Fruit fly (Drosophila melanogaster): ENCODE data around the gene CG14285.

CG14285 gene

dm6 chr3R:18987428-18988416, 37.2 kb upstream of the CG14285 start (continued):
- TF ChIP-seq Bgb (GFP tag; IDR thresholded peaks at IDR 0.05; ENCODE audit: partially characterized antibody) (no peak), CG12744 (GFP tag; optimal IDR thresholded peaks at IDR 0.05) (peak; percentile 4), ara (GFP tag; IDR thresholded peaks at IDR 0.05) (0 out of 2 replicates have a peak, but pooled peaks have one; percentile 22), CG17359 (tag; optimal IDR thresholded peaks at IDR 0.05) (peak; percentile 41), sens (GFP tag) (peak; percentile 39), CG1602 (GFP tag; optimal IDR thresholded peaks at IDR 0.05) (peak; percentile 3), CG15011 (GFP tag; optimal IDR thresholded peaks at IDR 0.05) (no peak), pita (GFP tag; optimal IDR thresholded peaks at IDR 0.05) (no peak), Sox100B (GFP tag; optimal IDR thresholded peaks at IDR 0.05) (peak; percentile 41), CG7271 (tag; optimal IDR thresholded peaks at IDR 0.05) (no peak), CG2202 (tag; optimal IDR thresholded peaks at IDR 0.05) (peak; percentile 8), ind (GFP tag; optimal IDR thresholded peaks at IDR 0.05) (peak; percentile 33), CG14441 (GFP tag; IDR thresholded peaks at IDR 0.05) (0 out of 2 replicates have a peak, but pooled peaks have one; percentile 21), slbo (GFP tag; IDR thresholded peaks at IDR 0.05) (no peak), CG14710 (tag; optimal IDR thresholded peaks at IDR 0.05) (peak; percentile 35), Mrtf (GFP tag; IDR thresholded peaks at IDR 0.05) (no peak), Meics (GFP tag; optimal IDR thresholded peaks at IDR 0.05) (peak; percentile 36), CG9727 (GFP tag; optimal IDR thresholded peaks at IDR 0.05) (peak; percentile 5), Asciz (GFP tag; optimal IDR thresholded peaks at IDR 0.05) (peak; percentile 3), org-1 (GFP tag; optimal IDR thresholded peaks at IDR 0.05) (no peak), sc (optimal IDR thresholded peaks at IDR 0.05) (no peak), sc (GFP tag; optimal IDR thresholded peaks at IDR 0.05) (peak; percentile 20), ewg (GFP tag; optimal IDR thresholded peaks at IDR 0.05) (peak; percentile 2), CG6254 (GFP tag; optimal IDR thresholded peaks at IDR 0.05) (no peak), Dfd (GFP tag; optimal IDR thresholded peaks at IDR 0.05) (no peak), CG30431 (GFP tag; optimal IDR thresholded peaks at IDR 0.05) (no peak), D19A (tag; optimal IDR thresholded peaks at IDR 0.05) (peak; percentile 53), CG17361 (GFP tag; IDR thresholded peaks at IDR 0.05) (0 out of 3 replicates have a peak, but pooled peaks have one; percentile 25), en (GFP tag; optimal IDR thresholded peaks at IDR 0.05) (no peak), sim (GFP tag; IDR thresholded peaks at IDR 0.05) (no peak), zf30C (GFP tag; optimal IDR thresholded peaks at IDR 0.05) (peak; percentile 70), vnd (GFP tag; IDR thresholded peaks at IDR 0.05; ENCODE audit: partially characterized antibody) (no peak), lola (GFP tag; optimal IDR thresholded peaks at IDR 0.05) (peak in 1 of 3 experiments; percentile 39), CrebB (tag; optimal IDR thresholded peaks at IDR 0.05) (no peak), pnt (GFP tag; optimal IDR thresholded peaks at IDR 0.05) (peak; percentile 33), CG32772 (GFP tag; IDR thresholded peaks at IDR 0.05) (peak; percentile 28; the same call in 1 of the 2 replicates), tgo (GFP tag; IDR thresholded peaks at IDR 0.05) (no peak), zfh1 (GFP tag; IDR thresholded peaks at IDR 0.05) (no peak), row (GFP tag; IDR thresholded peaks at IDR 0.05) (peak; percentile 62), Xbp1 (GFP tag; optimal IDR thresholded peaks at IDR 0.05) (peak; percentile 16), HLHmδ (GFP tag; optimal IDR thresholded peaks at IDR 0.05) (no peak), inv (GFP tag; IDR thresholded peaks at IDR 0.05; ENCODE audit: partially characterized antibody) (no peak), dati (GFP tag; IDR thresholded peaks at IDR 0.05) (no peak), CG12769 (tag; optimal IDR thresholded peaks at IDR 0.05) (peak; percentile 35), sob (GFP tag; IDR thresholded peaks at IDR 0.05) (0 out of 2 replicates have a peak, but pooled peaks have one; percentile 36), PHDP (tag; optimal IDR thresholded peaks at IDR 0.05) (peak; percentile 2), sd (tag; optimal IDR thresholded peaks at IDR 0.05) (peak; percentile 80), Sox102F (GFP tag; optimal IDR thresholded peaks at IDR 0.05) (peak; percentile 39)

All from whole organism, embryonic.